Fruit fly (Drosophila melanogaster) whole organism, embryonic: Measurements from ENCODE around the gene Rchy1.

Source experiments
- Bdp1 ChIP-seq: fragments of 200-800 bp; sonication (Bioruptor generic); optimal IDR thresholded peaks from 3 replicates; lab custom pipeline; 2016; ENCODE audit warnings: missing biosample characterization, missing genetic modification characterization
- Bteb2 ChIP-seq: fragments of 200-800 bp; sonication (Bioruptor generic); optimal IDR thresholded peaks from 2 replicates; lab custom pipeline; 2016; ENCODE audit warnings: missing biosample characterization, missing genetic modification characterization
- CG10274 ChIP-seq: fragments of 200-800 bp; sonication (Bioruptor generic); optimal IDR thresholded peaks from 3 replicates; lab custom pipeline; 2017; ENCODE audit warnings: missing biosample characterization, mild to moderate bottlenecking, missing genetic modification characterization
- CG11695 ChIP-seq: fragments of 200-800 bp; sonication (Bioruptor generic); IDR thresholded peaks from 3 replicates; pipeline ENCODE4 v1.3.6; 2022; ENCODE audit warnings: missing biosample characterization, missing genetic modification characterization
- CG12219 ChIP-seq: fragments of 200-800 bp; sonication (Bioruptor generic); optimal IDR thresholded peaks from 3 replicates; lab custom pipeline; 2018; ENCODE audit warnings: missing biosample characterization, mild to moderate bottlenecking, missing genetic modification characterization
- CG12659 ChIP-seq: fragments of 200-800 bp; sonication (Bioruptor generic); optimal IDR thresholded peaks from 3 replicates; lab custom pipeline; 2017; ENCODE audit warnings: mild to moderate bottlenecking, missing biosample characterization, missing genetic modification reagents, missing genetic modification characterization
- CG17328 ChIP-seq: fragments of 200-800 bp; sonication (Bioruptor generic); IDR thresholded peaks from 2 replicates; pipeline ENCODE4 v1.3.6; 2022; ENCODE audit warnings: missing biosample characterization, missing genetic modification characterization
- CG17568 ChIP-seq: fragments of 200-800 bp; sonication (Bioruptor generic); optimal IDR thresholded peaks from 2 replicates; lab custom pipeline; 2018; ENCODE audit warnings: missing biosample characterization, mild to moderate bottlenecking, missing genetic modification characterization, moderate library complexity
- CG17802 ChIP-seq: fragments of 200-800 bp; sonication (Bioruptor generic); optimal IDR thresholded peaks from 2 replicates; lab custom pipeline; 2018; ENCODE audit warnings: missing biosample characterization, mild to moderate bottlenecking, missing genetic modification characterization, moderate library complexity
- CG2875 ChIP-seq: fragments of 200-800 bp; sonication (Bioruptor generic); optimal IDR thresholded peaks from 2 replicates; lab custom pipeline; 2017; ENCODE audit warnings: missing biosample characterization, mild to moderate bottlenecking, missing genetic modification characterization, missing genetic modification reagents
- CG30020 ChIP-seq: fragments of 200-800 bp; optimal IDR thresholded peaks from 2 replicates; lab custom pipeline; 2019; ENCODE audit warnings: missing biosample characterization, mild to moderate bottlenecking, missing genetic modification characterization, moderate library complexity
- CG3065 ChIP-seq: fragments of 200-800 bp; sonication (Bioruptor generic); optimal IDR thresholded peaks from 2 replicates; lab custom pipeline; 2016; ENCODE audit warnings: missing biosample characterization, missing genetic modification characterization
- CG3407 ChIP-seq: fragments of 200-800 bp; sonication (Bioruptor generic); optimal IDR thresholded peaks from 2 replicates; lab custom pipeline; 2018; ENCODE audit warnings: missing biosample characterization, mild to moderate bottlenecking, missing genetic modification characterization
- CG5245 ChIP-seq: fragments of 200-800 bp; sonication (Bioruptor generic); optimal IDR thresholded peaks from 3 replicates; lab custom pipeline; 2016; ENCODE audit warnings: missing biosample characterization, missing genetic modification characterization
- CG6813 ChIP-seq: fragments of 200-800 bp; sonication (Bioruptor generic); optimal IDR thresholded peaks from 2 replicates; lab custom pipeline; 2017; ENCODE audit warnings: missing biosample characterization, missing genetic modification characterization, mild to moderate bottlenecking, moderate library complexity, missing genetic modification reagents
- CG7271 ChIP-seq: fragments of 200-800 bp; sonication (Bioruptor generic); optimal IDR thresholded peaks from 2 replicates; lab custom pipeline; 2018; ENCODE audit warnings: missing biosample characterization, mild to moderate bottlenecking, missing genetic modification characterization, moderate library complexity
- CG7357 ChIP-seq: fragments of 200-800 bp; sonication (Bioruptor generic); IDR thresholded peaks from 3 replicates; pipeline ENCODE4 v1.3.6; 2022; ENCODE audit warnings: missing biosample characterization, missing genetic modification characterization
- CG7839 ChIP-seq: fragments of 200-800 bp; sonication (Bioruptor generic); optimal IDR thresholded peaks from 3 replicates; lab custom pipeline; 2018; ENCODE audit warnings: missing biosample characterization, mild to moderate bottlenecking, missing genetic modification characterization, moderate library complexity
- CG8388 ChIP-seq: fragments of 200-800 bp; sonication (Bioruptor generic); optimal IDR thresholded peaks from 2 replicates; lab custom pipeline; 2019; ENCODE audit warnings: missing biosample characterization, mild to moderate bottlenecking, missing genetic modification characterization, moderate library complexity
- CG8924 ChIP-seq: fragments of 200-800 bp; optimal IDR thresholded peaks from 3 replicates; lab custom pipeline; 2019; ENCODE audit warnings: missing biosample characterization, mild to moderate bottlenecking, missing genetic modification characterization, moderate library complexity
- CG9437 ChIP-seq: fragments of 200-800 bp; sonication (Bioruptor generic); optimal IDR thresholded peaks from 2 replicates; lab custom pipeline; 2018; ENCODE audit warnings: missing biosample characterization, mild to moderate bottlenecking, missing genetic modification characterization
- Camta ChIP-seq: fragments of 200-800 bp; sonication (Bioruptor generic); optimal IDR thresholded peaks from 2 replicates; lab custom pipeline; 2016; ENCODE audit warnings: missing biosample characterization, missing genetic modification characterization
- Deaf1 ChIP-seq: fragments of 200-800 bp; optimal IDR thresholded peaks from 3 replicates; lab custom pipeline; 2019; ENCODE audit warnings: missing biosample characterization, mild to moderate bottlenecking, missing genetic modification characterization, moderate library complexity
- Hand ChIP-seq: fragments of 200-800 bp; sonication (Bioruptor generic); optimal IDR thresholded peaks from 2 replicates; lab custom pipeline; 2017; ENCODE audit warnings: mild to moderate bottlenecking, missing biosample characterization, missing genetic modification reagents, missing genetic modification characterization
- Nf-YB ChIP-seq: fragments of 200-800 bp; sonication (Bioruptor generic); optimal IDR thresholded peaks from 3 replicates; lab custom pipeline; 2019; ENCODE audit warnings: missing biosample characterization, mild to moderate bottlenecking, missing genetic modification characterization, moderate library complexity
- Pdp1 ChIP-seq, 2 experiments: fragments of 200-800 bp; sonication (Bioruptor generic); optimal IDR thresholded peaks; 3 replicates each; lab custom pipeline; 2016; ENCODE audit warnings: missing biosample characterization in 2 of 2, missing genetic modification characterization in 2 of 2, mild to moderate bottlenecking in 1 of 2, moderate library complexity in 1 of 2
- Ssrp ChIP-seq: fragments of 200-800 bp; sonication (Bioruptor generic); optimal IDR thresholded peaks from 2 replicates; lab custom pipeline; 2018; ENCODE audit warnings: missing biosample characterization, mild to moderate bottlenecking, missing genetic modification characterization, moderate library complexity
- Vsx1 ChIP-seq: fragments of 200-800 bp; sonication (Bioruptor generic); optimal IDR thresholded peaks from 2 replicates; lab custom pipeline; 2017; ENCODE audit warnings: missing biosample characterization, mild to moderate bottlenecking, missing genetic modification characterization, missing genetic modification reagents
- bigmax ChIP-seq: fragments of 200-800 bp; sonication (Bioruptor generic); optimal IDR thresholded peaks from 2 replicates; lab custom pipeline; 2018; ENCODE audit warnings: missing biosample characterization, mild to moderate bottlenecking, missing genetic modification characterization
- btn ChIP-seq: fragments of 200-800 bp; sonication (Bioruptor generic); optimal IDR thresholded peaks from 2 replicates; lab custom pipeline; 2016; ENCODE audit warnings: missing biosample characterization, missing genetic modification characterization
- cg ChIP-seq: fragments of 200-800 bp; sonication (Bioruptor generic); optimal IDR thresholded peaks from 3 replicates; lab custom pipeline; 2019; ENCODE audit warnings: missing biosample characterization, mild to moderate bottlenecking, missing genetic modification characterization, moderate library complexity
- ci ChIP-seq: fragments of 200-800 bp; sonication (Bioruptor generic); IDR thresholded peaks from 3 replicates; pipeline ENCODE4 v1.3.6; 2022; ENCODE audit warnings: missing biosample characterization, missing genetic modification characterization
- dmrt11E ChIP-seq: fragments of 200-800 bp; sonication (Bioruptor generic); optimal IDR thresholded peaks from 3 replicates; lab custom pipeline; 2018; ENCODE audit warnings: missing biosample characterization, mild to moderate bottlenecking, missing genetic modification characterization, moderate library complexity
- exex ChIP-seq: fragments of 200-800 bp; sonication (Bioruptor generic); optimal IDR thresholded peaks from 4 replicates; lab custom pipeline; 2018; ENCODE audit warnings: missing biosample characterization, mild to moderate bottlenecking, missing genetic modification characterization, moderate library complexity
- fd64A ChIP-seq: fragments of 200-800 bp; sonication (Bioruptor generic); optimal IDR thresholded peaks from 3 replicates; lab custom pipeline; 2018; ENCODE audit warnings: missing biosample characterization, mild to moderate bottlenecking, missing genetic modification characterization
- gsb ChIP-seq: fragments of 200-800 bp; sonication (Bioruptor generic); IDR thresholded peaks from 2 replicates; pipeline ENCODE4 v1.3.6; 2022; ENCODE audit warnings: missing biosample characterization, missing genetic modification characterization
- gsb-n ChIP-seq: fragments of 200-800 bp; sonication (Bioruptor generic); optimal IDR thresholded peaks from 3 replicates; lab custom pipeline; 2018; ENCODE audit warnings: missing biosample characterization, mild to moderate bottlenecking, missing genetic modification characterization
- jumu ChIP-seq: fragments of 200-800 bp; sonication (Bioruptor generic); optimal IDR thresholded peaks from 3 replicates; lab custom pipeline; 2016; ENCODE audit warnings: missing biosample characterization, missing genetic modification characterization
- lov ChIP-seq, 2 experiments: fragments of 200-800 bp in 1 of 2; fragments of >200 bp in 1 of 2; sonication (Bioruptor generic) in 1 of 2; IDR thresholded peaks in 1 of 2; optimal IDR thresholded peaks in 1 of 2; 2 replicates in 1 of 2; 3 replicates in 1 of 2; pipeline versions ENCODE4 v1.3.6 to Lab custom; 2017 to 2022; ENCODE audit warnings: missing biosample characterization in 1 of 2, missing genetic modification characterization in 1 of 2
- nau ChIP-seq: fragments of 200-800 bp; sonication (Bioruptor generic); optimal IDR thresholded peaks from 3 replicates; lab custom pipeline; 2017; ENCODE audit warnings: missing biosample characterization, mild to moderate bottlenecking, missing genetic modification characterization, missing genetic modification reagents
- onecut ChIP-seq: fragments of 200-800 bp; sonication (Bioruptor generic); IDR thresholded peaks from 2 replicates; pipeline ENCODE4 v1.3.6; 2022; ENCODE audit warnings: missing biosample characterization, missing genetic modification characterization
- phol ChIP-seq: fragments of 200-800 bp; sonication (Bioruptor generic); optimal IDR thresholded peaks from 3 replicates; lab custom pipeline; 2018; ENCODE audit warnings: missing biosample characterization, mild to moderate bottlenecking, missing genetic modification characterization, moderate library complexity
- repo ChIP-seq: fragments of 200-800 bp; sonication (Bioruptor generic); optimal IDR thresholded peaks from 2 replicates; lab custom pipeline; 2016; ENCODE audit warnings: missing biosample characterization, missing genetic modification characterization
- sug ChIP-seq: fragments of 200-800 bp; optimal IDR thresholded peaks from 2 replicates; lab custom pipeline; 2019; ENCODE audit warnings: missing biosample characterization, mild to moderate bottlenecking, missing genetic modification characterization, moderate library complexity
- tap ChIP-seq: fragments of 200-800 bp; optimal IDR thresholded peaks from 3 replicates; lab custom pipeline; 2019; ENCODE audit warnings: missing biosample characterization, mild to moderate bottlenecking, missing genetic modification characterization, moderate library complexity
- wek ChIP-seq: fragments of 200-800 bp; sonication (Bioruptor generic); optimal IDR thresholded peaks from 3 replicates; lab custom pipeline; 2018; ENCODE audit warnings: missing biosample characterization, mild to moderate bottlenecking, missing genetic modification characterization, moderate library complexity
- zen2 ChIP-seq: fragments of 200-800 bp; sonication (Bioruptor generic); IDR thresholded peaks from 3 replicates; pipeline ENCODE4 v1.3.6; 2022; ENCODE audit warnings: missing biosample characterization, missing genetic modification characterization; ENCODE audit not compliant: partially characterized antibody

The Rchy1 gene

DNA sequence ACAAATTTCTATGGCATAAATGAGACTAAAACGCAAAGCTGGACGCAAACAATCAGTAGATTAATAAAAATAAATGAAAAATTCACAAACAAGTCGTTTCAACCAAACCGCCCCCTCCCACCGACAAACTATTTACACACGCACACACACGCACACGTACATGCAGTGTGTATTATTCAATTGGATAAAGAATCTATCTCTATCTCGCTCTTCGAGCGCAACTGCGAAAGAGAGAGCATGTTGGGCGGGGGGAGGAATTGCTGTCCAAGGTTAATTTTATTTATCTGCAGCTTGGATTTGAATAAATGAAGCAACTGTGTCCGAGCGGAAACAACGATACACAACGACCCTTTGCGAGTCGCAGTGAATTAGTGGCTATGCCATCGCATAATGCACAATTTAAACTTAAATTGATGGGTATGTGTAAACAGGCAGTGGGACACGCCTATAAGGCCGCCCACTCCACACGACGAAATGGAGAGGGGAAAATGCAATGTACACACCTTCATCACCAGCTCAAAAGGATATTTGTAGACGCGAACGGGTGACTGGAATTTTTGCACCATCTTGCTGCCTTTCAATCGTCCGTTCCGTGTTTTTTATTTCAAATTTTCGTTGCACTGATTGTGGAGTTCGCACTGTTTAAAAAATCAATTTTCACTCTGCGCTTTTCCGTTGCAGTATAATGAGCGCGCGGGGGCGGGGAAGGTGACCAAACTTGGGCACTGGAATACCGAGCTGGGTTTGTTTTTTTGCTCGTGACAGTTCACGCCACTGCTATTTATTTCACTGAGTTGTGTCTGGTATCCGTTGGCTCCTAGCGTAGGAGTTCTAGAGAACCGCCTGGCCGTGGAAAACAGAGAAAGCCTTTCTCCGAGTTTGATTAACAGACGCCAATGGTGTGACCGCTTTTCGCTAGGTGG lies 10.2 kb downstream of the Rchy1 start, which contains the start of gene retm (continued):
- no peak for TF ChIP-seq nau (GFP tag; lab: Kevin White, UChicago)
- no peak for TF ChIP-seq zen2 (GFP tag; lab: Robert Waterston, UW)
- TF ChIP-seq lov (optimal IDR thresholded peaks at IDR 0.05; lab: Kevin White, UChicago): peak; percentile 22
- TF ChIP-seq lov (GFP tag; IDR thresholded peaks at IDR 0.05; lab: Robert Waterston, UW): no peak
- TF ChIP-seq CG3407 (GFP tag; lab: Kevin White, UChicago): no peak
- no peak for TF ChIP-seq tap (tag; lab: Kevin White, UChicago)
- TF ChIP-seq CG2875 (GFP tag; lab: Kevin White, UChicago): peak; percentile 7
- peak; percentile 45; the same call in 1 of the 3 replicates for TF ChIP-seq ci
- TF ChIP-seq CG5245 (GFP tag; lab: Kevin White, UChicago): no peak
- TF ChIP-seq jumu (GFP tag; lab: Kevin White, UChicago): no peak
- peak; percentile 15 for TF ChIP-seq exex (tag; lab: Kevin White, UChicago)
- TF ChIP-seq Bdp1 (GFP tag; lab: Kevin White, UChicago): no peak
- peak; percentile 1 for TF ChIP-seq CG7839
- no peak for TF ChIP-seq repo
- no peak for TF ChIP-seq CG9437 (GFP tag; lab: Kevin White, UChicago)
- peak; percentile 10 for TF ChIP-seq CG6813
- TF ChIP-seq CG17568: peak; percentile 39
- TF ChIP-seq cg: peak; percentile 90
- TF ChIP-seq CG8924 (tag; lab: Kevin White, UChicago): peak; percentile 68
- TF ChIP-seq dmrt11E (tag; lab: Kevin White, UChicago): no peak
- TF ChIP-seq CG12659 (GFP tag; lab: Kevin White, UChicago): no peak
- peak; percentile 91 for TF ChIP-seq CG7357 (GFP tag; lab: Robert Waterston, UW)
- TF ChIP-seq onecut (GFP tag; lab: Robert Waterston, UW): peak; percentile 31
- TF ChIP-seq Hand: no peak
- no peak for TF ChIP-seq phol (tag; lab: Kevin White, UChicago)
- no peak for TF ChIP-seq Vsx1
- TF ChIP-seq sug (tag; lab: Kevin White, UChicago): peak; percentile 4
- TF ChIP-seq bigmax: peak; percentile 52
- TF ChIP-seq gsb (GFP tag; lab: Robert Waterston, UW): no peak
- TF ChIP-seq wek (GFP tag; lab: Kevin White, UChicago): peak; percentile 59
- no peak for TF ChIP-seq btn (GFP tag; lab: Kevin White, UChicago)
- TF ChIP-seq CG3065 (GFP tag; lab: Kevin White, UChicago): peak; percentile 43
- TF ChIP-seq CG17802 (tag; lab: Kevin White, UChicago): peak; percentile 83
- TF ChIP-seq CG12219 (GFP tag; lab: Kevin White, UChicago): peak; percentile 37
- TF ChIP-seq CG17328 (GFP tag; lab: Robert Waterston, UW): no peak
- TF ChIP-seq CG10274: no peak
- TF ChIP-seq Ssrp (tag; lab: Kevin White, UChicago): peak; percentile 1
- TF ChIP-seq Deaf1 (tag; lab: Kevin White, UChicago): no peak
- no peak for TF ChIP-seq CG8388
- peak; percentile 86 for TF ChIP-seq Nf-YB (GFP tag; lab: Kevin White, UChicago)
- peak; percentile 50 for TF ChIP-seq CG30020 (tag; lab: Kevin White, UChicago)
- no peak for TF ChIP-seq Bteb2 (GFP tag; lab: Kevin White, UChicago)
- no peak for TF ChIP-seq Camta (GFP tag; lab: Kevin White, UChicago)
- TF ChIP-seq fd64A (GFP tag; lab: Kevin White, UChicago): peak; percentile 19
- TF ChIP-seq CG7271: peak; percentile 20
- TF ChIP-seq CG11695 (GFP tag; lab: Robert Waterston, UW): 0 out of 3 replicates have a peak, but pooled peaks have one; percentile 13
- no peak for TF ChIP-seq gsb-n
- TF ChIP-seq Pdp1 (GFP tag; optimal IDR thresholded peaks at IDR 0.05; lab: Kevin White, UChicago): peak in 1 of 2 experiments; percentile 92
